Fruit fly (Drosophila melanogaster) whole organism, embryonic: ENCODE data around the gene betaTub65B.

Source experiments
- Atf3 ChIP-seq: fragments of 200-800 bp; sonication (Bioruptor generic); optimal IDR thresholded peaks from 3 replicates; lab custom pipeline; 2016; ENCODE audit warnings: missing biosample characterization, missing genetic modification characterization
- C15 ChIP-seq: fragments of 200-800 bp; sonication (Bioruptor generic); IDR thresholded peaks from 3 replicates; pipeline ENCODE4 v1.3.6; 2022; ENCODE audit warnings: missing biosample characterization, missing genetic modification characterization
- CG12299 ChIP-seq: fragments of 200-800 bp; sonication (Bioruptor generic); optimal IDR thresholded peaks from 2 replicates; lab custom pipeline; 2018; ENCODE audit warnings: missing biosample characterization, mild to moderate bottlenecking, missing genetic modification characterization
- CG12391 ChIP-seq: fragments of 200-800 bp; sonication (Bioruptor generic); optimal IDR thresholded peaks from 3 replicates; lab custom pipeline; 2018; ENCODE audit warnings: missing biosample characterization, mild to moderate bottlenecking, missing genetic modification characterization, moderate library complexity
- CG8765 ChIP-seq: fragments of 200-800 bp; sonication (Bioruptor generic); IDR thresholded peaks from 2 replicates; pipeline ENCODE4 v1.3.6; 2022; ENCODE audit warnings: missing biosample characterization, missing genetic modification characterization
- Doc3 ChIP-seq: fragments of 200-800 bp; sonication (Bioruptor generic); IDR thresholded peaks from 3 replicates; pipeline ENCODE4 v1.3.6; 2022; ENCODE audit warnings: missing biosample characterization, missing genetic modification characterization; ENCODE audit not compliant: partially characterized antibody
- HHEX ChIP-seq: fragments of 200-800 bp; sonication (Bioruptor generic); optimal IDR thresholded peaks from 3 replicates; lab custom pipeline; 2017; ENCODE audit warnings: missing biosample characterization, mild to moderate bottlenecking, missing genetic modification characterization, missing genetic modification reagents
- Hr39 ChIP-seq: fragments of >200 bp; optimal IDR thresholded peaks from 2 replicates; lab custom pipeline; 2017
- Sry-δ ChIP-seq: fragments of 200-800 bp; sonication (Bioruptor generic); optimal IDR thresholded peaks from 2 replicates; lab custom pipeline; 2016; ENCODE audit warnings: missing biosample characterization, missing genetic modification characterization
- bab2 ChIP-seq: fragments of 200-800 bp; sonication (Bioruptor generic); optimal IDR thresholded peaks from 2 replicates; lab custom pipeline; 2016; ENCODE audit warnings: missing biosample characterization, missing genetic modification characterization
- dm ChIP-seq: fragments of 200-800 bp; sonication (Bioruptor generic); optimal IDR thresholded peaks from 3 replicates; lab custom pipeline; 2016; ENCODE audit warnings: missing biosample characterization, missing genetic modification characterization
- nerfin-1 ChIP-seq: fragments of 200-800 bp; sonication (Bioruptor generic); optimal IDR thresholded peaks from 3 replicates; lab custom pipeline; 2019; ENCODE audit warnings: missing biosample characterization, mild to moderate bottlenecking, missing genetic modification characterization, moderate library complexity
- unc-4 ChIP-seq: fragments of 200-800 bp; sonication (Bioruptor generic); IDR thresholded peaks from 2 replicates; pipeline ENCODE4 v1.3.6; 2022; ENCODE audit warnings: missing biosample characterization, missing genetic modification characterization; ENCODE audit not compliant: partially characterized antibody
- zen ChIP-seq: fragments of 200-800 bp; sonication (Bioruptor generic); optimal IDR thresholded peaks from 3 replicates; lab custom pipeline; 2018; ENCODE audit warnings: missing biosample characterization, mild to moderate bottlenecking, missing genetic modification characterization, moderate library complexity

dm6 chr3L:6558516-6558915, 28.0 kb downstream of the betaTub65B start:
- TF ChIP-seq zen (tag; lab: Kevin White, UChicago) (no peak), Sry-δ (no peak), Atf3 (GFP tag; lab: Kevin White, UChicago) (no peak), CG12299 (tag; lab: Kevin White, UChicago) (no peak), C15 (GFP tag; lab: Robert Waterston, UW) (no peak), Doc3 (GFP tag; lab: Robert Waterston, UW) (no peak), dm (GFP tag; lab: Kevin White, UChicago) (no peak), HHEX (GFP tag; lab: Kevin White, UChicago) (no peak), bab2 (GFP tag; lab: Kevin White, UChicago) (no peak), unc-4 (no peak), nerfin-1 (tag; lab: Kevin White, UChicago) (no peak), CG8765 (GFP tag; lab: Robert Waterston, UW) (no peak), Hr39 (lab: Kevin White, UChicago) (no peak), CG12391 (tag; lab: Kevin White, UChicago) (no peak)
